Worm (Caenorhabditis elegans): ENCODE data around the gene rfth-1.

ce11 chrIV:4544215-4544614, 33.1 kb upstream of the rfth-1 start:
- TF ChIP-seq nhr-11 (tag; optimal IDR thresholded peaks at IDR 0.05) (no peak), nhr-12 (tag; optimal IDR thresholded peaks at IDR 0.05) (no peak), mef-2 (tag; optimal IDR thresholded peaks at IDR 0.05) (no peak), nhr-237 (tag; optimal IDR thresholded peaks at IDR 0.05) (no peak), ztf-11 (tag; optimal IDR thresholded peaks at IDR 0.05) (no peak), lin-39 (tag; optimal IDR thresholded peaks at IDR 0.05) (no peak)

Data from whole organism, L1 larva.